Worm (Caenorhabditis elegans): ENCODE results near the gene acly-1.

Gene acly-1

DNA sequence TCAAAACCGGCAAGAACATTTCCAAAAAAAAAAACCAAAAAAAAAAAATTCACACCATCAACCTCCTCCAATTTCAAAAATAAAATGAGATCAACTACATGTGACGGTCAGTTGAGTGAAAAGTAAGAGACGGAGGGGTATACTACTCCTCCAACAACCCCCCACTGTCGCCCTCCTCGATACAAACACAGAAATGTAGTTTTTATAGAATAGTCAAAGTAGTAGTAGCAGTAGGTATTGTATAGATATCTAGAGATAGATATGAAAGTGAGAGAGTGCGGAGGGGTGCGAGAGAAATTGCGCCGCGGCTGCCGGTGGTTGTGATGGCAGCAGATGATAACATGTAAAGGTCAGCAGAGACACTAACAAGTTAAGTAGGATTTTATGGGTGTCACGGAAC, 48.0 kb downstream of the acly-1 start (continued):
- TF ChIP-seq pha-4 (GFP tag; IDR thresholded peaks at IDR 0.05) (no peak), pha-4 (tag; optimal IDR thresholded peaks at IDR 0.05) (no peak), egl-27 (tag; optimal IDR thresholded peaks at IDR 0.05) (no peak), daf-12 (tag; optimal IDR thresholded peaks at IDR 0.05) (no peak)

DNA sequence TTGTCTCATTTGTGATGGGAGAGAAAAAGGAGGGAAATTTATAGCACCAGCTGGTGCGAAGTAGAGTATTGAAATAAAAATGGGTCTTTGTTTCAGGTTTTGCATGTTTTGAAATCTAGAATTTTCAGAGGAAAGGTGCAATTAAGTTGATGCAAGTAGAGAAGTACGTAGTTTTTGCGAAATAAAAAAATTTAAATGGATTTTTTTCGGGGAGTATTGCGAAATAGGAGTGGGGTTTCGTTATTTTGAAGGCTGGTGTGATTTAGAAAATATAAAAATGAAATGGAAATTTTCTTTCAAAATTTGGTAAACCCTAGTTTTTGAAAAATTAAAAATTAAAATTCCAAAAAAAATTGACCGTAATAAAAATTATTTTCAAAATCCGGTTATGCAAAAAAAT, 48.8 kb downstream of the acly-1 start:
- TF ChIP-seq ztf-7 (tag; optimal IDR thresholded peaks at IDR 0.05), result no peak

DNA sequence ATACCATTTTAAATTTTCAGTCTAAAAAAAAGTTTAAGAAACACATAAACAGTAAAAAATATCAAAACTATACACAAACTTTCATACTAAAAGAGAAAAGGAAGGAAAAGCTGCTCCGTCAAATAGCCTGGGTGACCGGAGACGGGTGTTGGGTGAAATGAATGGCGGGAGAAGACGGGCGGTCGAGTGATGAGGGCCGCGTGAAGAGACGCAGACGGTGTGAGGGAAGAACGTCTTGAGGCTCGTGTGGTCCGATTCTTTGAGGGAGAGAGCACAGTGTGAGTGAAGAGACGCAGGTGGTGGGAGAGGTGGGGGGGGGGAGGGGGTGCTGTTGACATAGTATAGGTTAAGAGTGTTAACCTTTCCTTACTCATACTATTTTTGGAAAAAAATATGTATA, 49.7 kb downstream of the acly-1 start:
- TF ChIP-seq daf-12 (tag; optimal IDR thresholded peaks at IDR 0.05) (no peak), Y5F2A.4 (GFP tag; optimal IDR thresholded peaks at IDR 0.05) (no peak), mes-2 (tag; optimal IDR thresholded peaks at IDR 0.05; ENCODE audit: poor library complexity, severe bottlenecking) (no peak), T20F7.1 (GFP tag; optimal IDR thresholded peaks at IDR 0.05) (no peak), Y75B8A.6 (GFP tag; IDR thresholded peaks at IDR 0.05) (no peak), mxl-3 (GFP tag; optimal IDR thresholded peaks at IDR 0.05) (no peak), nhr-6 (tag; optimal IDR thresholded peaks at IDR 0.05) (peak; percentile 16), hlh-30 (tag; optimal IDR thresholded peaks at IDR 0.05; ENCODE audit: insufficient read depth) (peak; percentile 63), hmg-1.1 (GFP tag; IDR thresholded peaks at IDR 0.05) (peak; percentile 67), Y48G9A.11 (GFP tag; IDR thresholded peaks at IDR 0.05) (no peak), duxl-1 (tag; optimal IDR thresholded peaks at IDR 0.05; ENCODE audit: poor library complexity) (no peak), mdl-1 (tag; optimal IDR thresholded peaks at IDR 0.05) (peak in 1 of 2 experiments; percentile 1), hlh-11 (tag; optimal IDR thresholded peaks at IDR 0.05) (peak; percentile 25), zfp-3 (GFP tag; conservative IDR thresholded peaks at IDR 0.05) (no peak), lim-7 (GFP tag; IDR thresholded peaks at IDR 0.05) (no peak), vab-7 (GFP tag; IDR thresholded peaks at IDR 0.05) (no peak), mep-1 (tag; optimal IDR thresholded peaks at IDR 0.05) (peak; percentile 41), fos-1 (tag; optimal IDR thresholded peaks at IDR 0.05) (no peak), F26F4.8 (GFP tag; conservative IDR thresholded peaks at IDR 0.05) (no peak), hif-1 (tag; optimal IDR thresholded peaks at IDR 0.05) (no peak), set-16 (GFP tag; IDR thresholded peaks at IDR 0.05) (peak; percentile 78), unc-130 (GFP tag; optimal IDR thresholded peaks at IDR 0.05) (no peak), ceh-82 (tag; optimal IDR thresholded peaks at IDR 0.05) (no peak), nhr-25 (tag; optimal IDR thresholded peaks at IDR 0.05; ENCODE audit: borderline replicate concordance, insufficient read depth) (no peak)

All from whole organism, L4 larva.